Fruit fly (Drosophila melanogaster) whole organism, wandering third instar larva: ENCODE results near the gene alpha-Est7.
A peak's percentile ranks its signal among the peaks of the same experiment; 100 is the strongest.

ENCODE experiments used
- Abd-B ChIP-seq: fragments of >200 bp; optimal IDR thresholded peaks from 2 replicates; lab custom pipeline; 2017; ENCODE audit warnings: missing biosample characterization, missing genetic modification characterization
- CG32264 ChIP-seq: fragments of 200-800 bp; sonication (Bioruptor generic); optimal IDR thresholded peaks from 2 replicates; lab custom pipeline; 2016; ENCODE audit warnings: missing biosample characterization, missing genetic modification characterization
- CG9705 ChIP-seq: fragments of 200-800 bp; sonication (Bioruptor generic); optimal IDR thresholded peaks from 2 replicates; lab custom pipeline; 2018; ENCODE audit warnings: missing biosample characterization, mild to moderate bottlenecking, missing genetic modification characterization
- CrebA ChIP-seq: fragments of 200-800 bp; sonication (Bioruptor generic); optimal IDR thresholded peaks from 2 replicates; lab custom pipeline; 2016; ENCODE audit warnings: missing biosample characterization, mild to moderate bottlenecking, missing genetic modification characterization, borderline replicate concordance
- Dfd ChIP-seq: fragments of >200 bp; optimal IDR thresholded peaks from 2 replicates; lab custom pipeline; 2017; ENCODE audit warnings: missing biosample characterization, missing genetic modification characterization
- Dif ChIP-seq: fragments of 200-275, 200-300 bp; sonication (Bioruptor generic); optimal IDR thresholded peaks from 2 replicates; lab custom pipeline; 2018; ENCODE audit warnings: missing biosample characterization, missing genetic modification characterization; ENCODE audit not compliant: partially characterized antibody
- GATAd ChIP-seq: sonication (Bioruptor generic); optimal IDR thresholded peaks from 2 replicates; lab custom pipeline; 2016; ENCODE audit warnings: missing biosample characterization, missing genetic modification characterization
- HLH106 ChIP-seq: fragments of 200-800 bp; optimal IDR thresholded peaks from 3 replicates; lab custom pipeline; 2019; ENCODE audit warnings: missing biosample characterization, mild to moderate bottlenecking, missing genetic modification characterization, moderate library complexity
- Hnf4 ChIP-seq: fragments of 200-800 bp; sonication (Bioruptor generic); optimal IDR thresholded peaks from 2 replicates; lab custom pipeline; 2016; ENCODE audit warnings: missing biosample characterization, mild to moderate bottlenecking, missing genetic modification characterization
- Hr78 ChIP-seq: fragments of >200 bp; optimal IDR thresholded peaks from 2 replicates; lab custom pipeline; 2017; ENCODE audit warnings: missing biosample characterization, missing genetic modification characterization
- Hr83 ChIP-seq: fragments of 200-300 bp; sonication (Bioruptor generic); optimal IDR thresholded peaks from 2 replicates; lab custom pipeline; 2016; ENCODE audit warnings: missing biosample characterization, mild to moderate bottlenecking, missing genetic modification characterization, moderate library complexity; ENCODE audit not compliant: poor library complexity, severe bottlenecking
- Jra ChIP-seq: sonication (Bioruptor generic); optimal IDR thresholded peaks from 2 replicates; lab custom pipeline; 2016; ENCODE audit warnings: missing biosample characterization, missing genetic modification characterization
- Mio ChIP-seq: sonication (Bioruptor generic); optimal IDR thresholded peaks from 2 replicates; lab custom pipeline; 2016; ENCODE audit warnings: missing biosample characterization, missing genetic modification characterization
- Myc ChIP-seq: fragments of >200 bp; optimal IDR thresholded peaks from 2 replicates; lab custom pipeline; 2017
- N ChIP-seq: fragments of >200 bp; optimal IDR thresholded peaks from 2 replicates; lab custom pipeline; 2018; ENCODE audit warnings: missing biosample characterization, missing external identifiers, missing genetic modification characterization
- OdsH ChIP-seq: fragments of 200-800 bp; sonication (Bioruptor generic); optimal IDR thresholded peaks from 2 replicates; lab custom pipeline; 2016; ENCODE audit warnings: missing biosample characterization, mild to moderate bottlenecking, missing genetic modification characterization
- Rel ChIP-seq, 2 experiments: fragments of 200-800 bp; sonication (Bioruptor generic) in 1 of 2; optimal IDR thresholded peaks; 2 replicates in 1 of 2; 3 replicates in 1 of 2; lab custom pipeline; 2016 to 2019; ENCODE audit warnings: mild to moderate bottlenecking in 2 of 2, missing biosample characterization in 2 of 2, missing genetic modification characterization in 2 of 2, moderate library complexity in 1 of 2
- Sp1 ChIP-seq: fragments of 200-800 bp; sonication (Bioruptor generic); optimal IDR thresholded peaks from 3 replicates; lab custom pipeline; 2019; ENCODE audit warnings: missing biosample characterization, mild to moderate bottlenecking, missing genetic modification characterization, moderate library complexity
- Vsx2 ChIP-seq: fragments of 200-300, 225-300 bp; sonication (Bioruptor generic); optimal IDR thresholded peaks from 2 replicates; lab custom pipeline; 2018; ENCODE audit warnings: missing biosample characterization, missing genetic modification characterization; ENCODE audit not compliant: partially characterized antibody
- br ChIP-seq: fragments of 200-800 bp; sonication (Bioruptor generic); optimal IDR thresholded peaks from 2 replicates; lab custom pipeline; 2016; ENCODE audit warnings: missing biosample characterization, missing genetic modification characterization
- brk ChIP-seq: fragments of 200-800 bp; sonication (Bioruptor generic); optimal IDR thresholded peaks from 2 replicates; lab custom pipeline; 2016; ENCODE audit warnings: missing biosample characterization, mild to moderate bottlenecking, missing genetic modification characterization
- dl ChIP-seq, 2 experiments: fragments of 175-275, 200-275 bp in 1 of 2; fragments of 200-275 bp in 1 of 2; sonication (Bioruptor generic); optimal IDR thresholded peaks; lab custom pipeline; 2018; ENCODE audit warnings: mild to moderate bottlenecking in 2 of 2, missing biosample characterization in 2 of 2, missing genetic modification characterization in 2 of 2, moderate library complexity in 2 of 2; ENCODE audit not compliant: partially characterized antibody in 2 of 2, insufficient read depth in 1 of 2
- dmrt93B ChIP-seq: fragments of 200-800 bp; sonication (Bioruptor generic); optimal IDR thresholded peaks from 2 replicates; lab custom pipeline; 2018; ENCODE audit warnings: missing biosample characterization, mild to moderate bottlenecking, missing genetic modification characterization
- dsf ChIP-seq: sonication (Bioruptor generic); optimal IDR thresholded peaks from 2 replicates; lab custom pipeline; 2016; ENCODE audit warnings: missing biosample characterization, missing genetic modification characterization, borderline replicate concordance
- foxo ChIP-seq, 2 experiments: fragments of 200-800 bp; sonication (Bioruptor generic); optimal IDR thresholded peaks; 2 replicates in 1 of 2; 3 replicates in 1 of 2; lab custom pipeline; 2016 to 2017; ENCODE audit warnings: missing biosample characterization in 2 of 2, missing genetic modification characterization in 2 of 2
- h ChIP-seq: fragments of 200-800 bp; sonication (Bioruptor generic); optimal IDR thresholded peaks from 3 replicates; lab custom pipeline; 2016; ENCODE audit warnings: missing biosample characterization, mild to moderate bottlenecking, missing genetic modification characterization
- jim ChIP-seq: fragments of 175-275, 200-325 bp; sonication (Bioruptor generic); optimal IDR thresholded peaks from 2 replicates; lab custom pipeline; 2016; ENCODE audit warnings: missing biosample characterization, mild to moderate bottlenecking, missing genetic modification characterization
- lola ChIP-seq: fragments of >200 bp; optimal IDR thresholded peaks from 2 replicates; lab custom pipeline; 2017; ENCODE audit warnings: missing biosample characterization, missing genetic modification characterization
- pan ChIP-seq: fragments of >200 bp; optimal IDR thresholded peaks from 2 replicates; lab custom pipeline; 2017
- psq ChIP-seq: fragments of 200-800 bp; sonication (Bioruptor generic); optimal IDR thresholded peaks from 3 replicates; lab custom pipeline; 2017; ENCODE audit warnings: missing biosample characterization, mild to moderate bottlenecking, missing genetic modification characterization, moderate library complexity
- rgr ChIP-seq: fragments of 200-800 bp; sonication (Bioruptor generic); optimal IDR thresholded peaks from 3 replicates; lab custom pipeline; 2016; ENCODE audit warnings: missing biosample characterization, mild to moderate bottlenecking, missing genetic modification characterization
- sage ChIP-seq: fragments of 200-800 bp; sonication (Bioruptor generic); optimal IDR thresholded peaks from 2 replicates; lab custom pipeline; 2016; ENCODE audit warnings: missing biosample characterization, mild to moderate bottlenecking, missing genetic modification characterization
- sv ChIP-seq: fragments of 200-800 bp; sonication (Bioruptor generic); optimal IDR thresholded peaks from 3 replicates; lab custom pipeline; 2016; ENCODE audit warnings: missing biosample characterization, missing genetic modification characterization
- tai ChIP-seq: sonication (Bioruptor generic); optimal IDR thresholded peaks from 2 replicates; lab custom pipeline; 2016; ENCODE audit warnings: missing biosample characterization, missing genetic modification characterization
- usp ChIP-seq: fragments of >200 bp; optimal IDR thresholded peaks from 2 replicates; lab custom pipeline; 2017; ENCODE audit warnings: missing biosample characterization, missing genetic modification characterization
- woc ChIP-seq: sonication (Bioruptor generic); optimal IDR thresholded peaks from 2 replicates; lab custom pipeline; 2016; ENCODE audit warnings: missing biosample characterization, mild to moderate bottlenecking, missing genetic modification characterization

The alpha-Est7 gene

DNA sequence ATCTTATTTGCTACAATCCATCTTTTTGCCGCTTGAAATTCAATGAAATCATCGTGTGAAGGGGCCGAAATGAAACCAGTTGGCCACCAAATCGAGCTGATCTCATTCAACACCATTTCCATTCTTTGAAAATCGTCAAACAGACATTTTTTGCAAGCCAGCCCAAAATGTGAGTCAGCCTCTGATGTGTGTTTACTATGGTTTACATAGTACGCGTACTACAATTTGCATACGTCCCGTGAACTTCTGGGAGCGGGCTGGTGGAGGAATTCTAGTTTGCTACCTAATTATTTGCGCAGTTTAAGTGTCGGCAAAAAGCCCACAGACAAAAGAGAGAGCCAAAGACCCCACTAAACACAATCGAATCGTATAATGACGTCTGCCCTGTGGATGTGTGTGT, 20.3 kb downstream of the alpha-Est7 start:
- no peak for TF ChIP-seq Sp1
- no peak for TF ChIP-seq Dfd (GFP tag; lab: Kevin White, UChicago)
- TF ChIP-seq Hnf4: no peak
- TF ChIP-seq CG9705 (GFP tag; lab: Kevin White, UChicago): no peak
- no peak for TF ChIP-seq CG32264
- no peak for TF ChIP-seq Jra (GFP tag; lab: Kevin White, UChicago)
- no peak for TF ChIP-seq Mio (GFP tag; lab: Kevin White, UChicago)
- TF ChIP-seq Abd-B (GFP tag; lab: Kevin White, UChicago): no peak
- TF ChIP-seq dsf: no peak
- no peak for TF ChIP-seq Rel (GFP tag; optimal IDR thresholded peaks at IDR 0.05; lab: Kevin White, UChicago)
- TF ChIP-seq Rel (tag; optimal IDR thresholded peaks at IDR 0.05; lab: Kevin White, UChicago): no peak
- no peak for TF ChIP-seq Dif (GFP tag; lab: Kevin White, UChicago)
- TF ChIP-seq OdsH: no peak
- no peak for TF ChIP-seq N (GFP tag; lab: Kevin White, UChicago)
- TF ChIP-seq Hr83 (GFP tag; lab: Kevin White, UChicago): no peak
- TF ChIP-seq br (GFP tag; lab: Kevin White, UChicago): no peak
- TF ChIP-seq rgr: no peak

DNA sequence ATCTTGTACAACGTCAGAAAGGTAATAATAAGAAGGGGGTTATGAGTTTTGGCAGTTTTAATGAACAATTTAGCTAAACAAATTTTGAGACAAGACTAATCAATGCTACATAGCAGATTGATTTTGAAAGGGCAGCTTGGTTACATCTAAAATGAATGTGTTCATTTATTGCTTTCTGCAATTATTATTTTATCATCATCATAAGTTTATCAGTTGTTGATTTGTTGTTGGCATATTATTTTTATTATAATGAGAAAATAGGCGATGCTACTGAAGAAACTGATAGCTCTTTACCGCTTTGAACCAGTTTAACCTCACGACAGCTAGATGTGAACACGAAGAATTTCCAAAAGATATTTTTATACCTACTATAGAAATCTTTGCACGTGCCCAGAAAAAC, 21.3 kb downstream of the alpha-Est7 start, which contains the start of gene Mics1:
Mics1 (minus strand) TSS at position 101 of the 400 bp plus-strand sequence.
- TF ChIP-seq GATAd (GFP tag; lab: Kevin White, UChicago): no peak
- no peak for TF ChIP-seq sage (GFP tag; lab: Kevin White, UChicago)
- no peak for TF ChIP-seq Hr83 (GFP tag; lab: Kevin White, UChicago)
- TF ChIP-seq Myc (lab: Kevin White, UChicago): no peak
- no peak for TF ChIP-seq usp
- TF ChIP-seq psq (GFP tag; lab: Kevin White, UChicago): no peak
- no peak for TF ChIP-seq Rel (GFP tag; optimal IDR thresholded peaks at IDR 0.05; lab: Kevin White, UChicago)
- no peak for TF ChIP-seq Rel (tag; optimal IDR thresholded peaks at IDR 0.05; lab: Kevin White, UChicago)
- TF ChIP-seq Sp1: no peak
- TF ChIP-seq CrebA (GFP tag; lab: Kevin White, UChicago): no peak
- TF ChIP-seq Abd-B (GFP tag; lab: Kevin White, UChicago): no peak
- no peak for TF ChIP-seq OdsH
- no peak for TF ChIP-seq Vsx2 (GFP tag; lab: Kevin White, UChicago)

DNA sequence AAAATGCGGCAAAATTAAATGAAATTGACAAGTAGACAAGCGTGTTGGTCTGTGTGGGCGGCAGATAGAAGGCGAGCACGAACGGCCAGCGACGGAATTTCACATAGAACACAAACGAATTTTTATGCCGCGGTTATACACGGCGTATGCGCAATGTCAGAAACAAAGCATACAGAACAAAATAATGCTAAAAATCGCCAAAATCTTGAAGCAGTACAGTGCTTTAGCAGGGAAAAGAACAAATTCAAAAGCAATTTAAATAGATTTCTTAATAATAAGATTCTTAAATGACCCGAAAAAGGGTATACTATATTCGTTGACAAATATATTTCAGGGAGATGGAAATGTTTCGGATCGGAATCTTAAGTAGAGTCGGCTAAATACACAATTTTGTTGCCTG, 23.0 kb downstream of the alpha-Est7 start:
- TF ChIP-seq sage (GFP tag; lab: Kevin White, UChicago) (no peak), h (GFP tag; lab: Kevin White, UChicago) (peak; percentile 33), rgr (peak; percentile 31)

DNA sequence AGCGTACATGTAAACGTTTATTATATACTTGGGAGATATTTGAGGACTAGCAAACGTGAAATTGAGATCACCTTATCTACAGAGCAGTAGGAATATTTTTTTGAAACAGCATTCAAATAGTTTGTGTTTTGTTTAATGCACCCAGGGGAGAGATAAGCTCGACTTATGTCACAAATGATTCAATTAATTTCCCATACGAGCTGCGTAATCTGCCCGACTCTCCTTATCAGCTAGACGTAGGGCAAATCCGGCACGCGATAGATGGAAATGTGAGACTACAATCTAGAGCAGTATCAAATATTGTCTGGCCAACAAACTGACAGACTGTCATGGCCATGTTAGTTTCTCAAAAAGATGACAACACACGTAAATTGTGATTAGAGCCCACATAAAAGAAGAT, 24.1 kb downstream of the alpha-Est7 start:
- no peak for TF ChIP-seq dmrt93B (GFP tag; lab: Kevin White, UChicago)
- TF ChIP-seq usp: no peak
- no peak for TF ChIP-seq sv
- TF ChIP-seq Jra (GFP tag; lab: Kevin White, UChicago): no peak
- no peak for TF ChIP-seq HLH106 (tag; lab: Kevin White, UChicago)

DNA sequence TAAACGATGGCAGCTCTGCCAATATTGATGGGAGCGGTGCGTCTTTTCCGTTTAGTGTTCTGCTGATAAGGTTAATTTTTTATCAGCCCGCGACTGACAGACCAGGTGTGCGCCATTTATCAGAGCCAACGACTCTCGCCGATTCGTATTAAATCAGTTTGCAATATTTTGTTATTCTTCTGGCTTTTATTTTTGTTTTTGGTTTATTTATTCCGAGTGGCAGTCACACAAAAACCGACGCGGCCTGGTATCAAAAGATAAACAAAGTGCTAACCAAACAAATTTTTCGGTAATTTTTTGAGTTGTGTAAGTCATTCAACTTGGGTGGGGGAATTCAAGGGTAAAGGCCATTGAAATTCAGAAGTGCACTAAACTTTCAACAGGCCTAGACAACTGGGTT, 26.1 kb downstream of the alpha-Est7 start:
- no peak for TF ChIP-seq N (GFP tag; lab: Kevin White, UChicago)
- TF ChIP-seq Jra (GFP tag; lab: Kevin White, UChicago): no peak
- peak; percentile 18 for TF ChIP-seq Rel (GFP tag; optimal IDR thresholded peaks at IDR 0.05; lab: Kevin White, UChicago)
- TF ChIP-seq Rel (tag; optimal IDR thresholded peaks at IDR 0.05; lab: Kevin White, UChicago): peak; percentile 74
- TF ChIP-seq Vsx2 (GFP tag; lab: Kevin White, UChicago): no peak
- peak; percentile 25 for TF ChIP-seq OdsH
- TF ChIP-seq Hr78 (GFP tag; lab: Kevin White, UChicago): no peak
- no peak for TF ChIP-seq Hnf4
- TF ChIP-seq dl (GFP tag; optimal IDR thresholded peaks at IDR 0.05; lab: Kevin White, UChicago; ENCODE audit: insufficient read depth in 1 of 2, partially characterized antibody in 2 of 2): no peak
- TF ChIP-seq jim (GFP tag; lab: Kevin White, UChicago): no peak
- TF ChIP-seq HLH106 (tag; lab: Kevin White, UChicago): no peak
- peak; percentile 33 for TF ChIP-seq br (GFP tag; lab: Kevin White, UChicago)
- no peak for TF ChIP-seq foxo (GFP tag; optimal IDR thresholded peaks at IDR 0.05; lab: Kevin White, UChicago)
- no peak for TF ChIP-seq Myc (lab: Kevin White, UChicago)
- TF ChIP-seq Dif (GFP tag; lab: Kevin White, UChicago): no peak
- no peak for TF ChIP-seq woc
- TF ChIP-seq usp: no peak
- no peak for TF ChIP-seq dsf
- TF ChIP-seq CrebA (GFP tag; lab: Kevin White, UChicago): peak; percentile 41
- peak; percentile 56 for TF ChIP-seq h (GFP tag; lab: Kevin White, UChicago)
- TF ChIP-seq Hr83 (GFP tag; lab: Kevin White, UChicago): no peak
- TF ChIP-seq Abd-B (GFP tag; lab: Kevin White, UChicago): no peak
- no peak for TF ChIP-seq CG32264
- TF ChIP-seq dmrt93B (GFP tag; lab: Kevin White, UChicago): no peak
- TF ChIP-seq sage (GFP tag; lab: Kevin White, UChicago): no peak
- peak; percentile 16 for TF ChIP-seq Sp1
- no peak for TF ChIP-seq pan (lab: Kevin White, UChicago)
- no peak for TF ChIP-seq tai (GFP tag; lab: Kevin White, UChicago)
- TF ChIP-seq GATAd (GFP tag; lab: Kevin White, UChicago): no peak
- TF ChIP-seq lola: no peak
- TF ChIP-seq rgr: no peak
- TF ChIP-seq brk: no peak
- TF ChIP-seq sv: no peak
- TF ChIP-seq CG9705 (GFP tag; lab: Kevin White, UChicago): no peak
- no peak for TF ChIP-seq Mio (GFP tag; lab: Kevin White, UChicago)
